Worm (Caenorhabditis elegans) whole organism, late embryonic: Measurements from ENCODE around the gene W08F4.7.

Source experiments
- ceh-18 ChIP-seq: sonication (generic microtip); optimal IDR thresholded peaks from 2 replicates; lab custom pipeline; 2016; ENCODE audit warnings: missing genetic modification characterization, missing compliant biosample characterization
- ceh-9 ChIP-seq: sonication (generic microtip); optimal IDR thresholded peaks from 2 replicates; lab custom pipeline; 2016; ENCODE audit warnings: mild to moderate bottlenecking, missing genetic modification characterization, inconsistent platforms, missing compliant biosample characterization

ce11 chrII:581983-582382, 4.5 kb upstream of the W08F4.7 start:
- TF ChIP-seq ceh-18 (tag; lab: Kevin White, UChicago) (no peak), ceh-9 (tag; lab: Kevin White, UChicago) (no peak)
